Worm (Caenorhabditis elegans) whole organism, L4 larva: Measurements from ENCODE around the gene F35G12.7.
A peak's percentile ranks its signal among the peaks of the same experiment; 100 is the strongest.

Experiments used
- D1046.2 ChIP-seq: fragments of 200-800 bp; sonication (Bioruptor generic); IDR thresholded peaks from 2 replicates; pipeline ENCODE4 v1.3.6; 2022; ENCODE audit warnings: missing genetic modification characterization, missing compliant biosample characterization
- F44E2.7 ChIP-seq: fragments of 200-800 bp; sonication (Bioruptor generic); IDR thresholded peaks from 2 replicates; pipeline ENCODE4 v2.1.2; 2022; ENCODE audit warnings: missing genetic modification characterization, missing compliant biosample characterization
- R02D3.7 ChIP-seq: fragments of 150-350 bp; sonication (generic microtip); optimal IDR thresholded peaks from 3 replicates; lab custom pipeline; 2014; ENCODE audit warnings: missing biosample characterization, missing genetic modification characterization
- Y105C5A.15 ChIP-seq: fragments of 200-800 bp; sonication (Bioruptor generic); IDR thresholded peaks from 2 replicates; pipeline ENCODE4 v1.3.6; 2022; ENCODE audit warnings: missing genetic modification characterization, missing compliant biosample characterization
- Y48G9A.11 ChIP-seq: fragments of 200-800 bp; sonication (Bioruptor generic); IDR thresholded peaks from 2 replicates; pipeline ENCODE4 v1.3.6; 2022; ENCODE audit warnings: missing genetic modification reagents, missing genetic modification characterization, missing compliant biosample characterization
- Y75B8A.6 ChIP-seq: fragments of 200-800 bp; sonication (Bioruptor generic); IDR thresholded peaks from 2 replicates; pipeline ENCODE4 v1.3.6; 2022; ENCODE audit warnings: missing genetic modification reagents, missing genetic modification characterization, missing compliant biosample characterization
- aha-1 ChIP-seq: fragments of 150-350 bp; peaks from one replicate; lab custom pipeline; 2014; ENCODE audit warnings: missing biosample characterization, missing genetic modification characterization
- aly-2 ChIP-seq: sonication (generic microtip); optimal IDR thresholded peaks from 2 replicates; lab custom pipeline; 2018; ENCODE audit warnings: missing biosample characterization, missing genetic modification characterization
- arid-1 ChIP-seq: fragments of 200-800 bp; sonication (Bioruptor generic); conservative IDR thresholded peaks from 2 replicates; pipeline ENCODE4 v1.3.6; 2022; ENCODE audit warnings: missing genetic modification reagents, missing genetic modification characterization, missing compliant biosample characterization
- ces-1 ChIP-seq: fragments of 150-350 bp; sonication (generic microtip); optimal IDR thresholded peaks from 4 replicates; lab custom pipeline; 2014; ENCODE audit warnings: missing biosample characterization, missing genetic modification reagents, missing genetic modification characterization
- daf-12 ChIP-seq: fragments of 150-350 bp; optimal IDR thresholded peaks from 2 replicates; lab custom pipeline; 2014; ENCODE audit warnings: missing biosample characterization, missing genetic modification reagents, missing genetic modification characterization
- daf-16 ChIP-seq, 3 experiments: sonication (generic microtip); optimal IDR thresholded peaks; 2 replicates each; lab custom pipeline; 2016 to 2017; ENCODE audit warnings: missing genetic modification characterization in 3 of 3, missing genetic modification reagents in 3 of 3, mild to moderate bottlenecking in 2 of 3, missing compliant biosample characterization in 2 of 3, missing biosample characterization in 1 of 3, moderate library complexity in 1 of 3
- daf-19 ChIP-seq: fragments of 200-800 bp; sonication (Bioruptor generic); conservative IDR thresholded peaks from 2 replicates; pipeline ENCODE4 v1.3.6; 2022; ENCODE audit warnings: missing genetic modification characterization, missing compliant biosample characterization
- daf-8 ChIP-seq: fragments of 200-800 bp; sonication (Bioruptor generic); IDR thresholded peaks from 2 replicates; pipeline ENCODE4 v1.3.6; 2022; ENCODE audit warnings: missing genetic modification characterization, missing compliant biosample characterization
- dmd-6 ChIP-seq: fragments of 200-800 bp; sonication (Bioruptor generic); IDR thresholded peaks from 2 replicates; pipeline ENCODE4 v1.3.6; 2022; ENCODE audit warnings: missing genetic modification reagents, missing genetic modification characterization, missing compliant biosample characterization
- dmd-9 ChIP-seq: fragments of 200-800 bp; sonication (Bioruptor generic); IDR thresholded peaks from 2 replicates; pipeline ENCODE4 v1.3.6; 2022; ENCODE audit warnings: missing genetic modification reagents, missing genetic modification characterization, missing compliant biosample characterization
- duxl-1 ChIP-seq: sonication (generic microtip); optimal IDR thresholded peaks from 2 replicates; lab custom pipeline; 2016; ENCODE audit warnings: mild to moderate bottlenecking, missing genetic modification characterization, moderate library complexity, missing compliant biosample characterization; ENCODE audit not compliant: poor library complexity
- dve-1 ChIP-seq: sonication (generic microtip); optimal IDR thresholded peaks from 2 replicates; lab custom pipeline; 2017; ENCODE audit warnings: antibody characterized with exemption, mild to moderate bottlenecking, missing genetic modification characterization, missing compliant biosample characterization; ENCODE audit not compliant: insufficient read depth
- fos-1 ChIP-seq: fragments of 150-350 bp; optimal IDR thresholded peaks from 2 replicates; lab custom pipeline; 2014; ENCODE audit warnings: missing biosample characterization, missing genetic modification characterization
- hif-1 ChIP-seq, 2 experiments: sonication (generic microtip); optimal IDR thresholded peaks; 2 replicates each; lab custom pipeline; 2016 to 2017; ENCODE audit warnings: missing compliant biosample characterization in 2 of 2, missing genetic modification characterization in 2 of 2, missing genetic modification reagents in 2 of 2, missing genotype in 2 of 2, mild to moderate bottlenecking in 1 of 2
- hmg-1.1 ChIP-seq: fragments of 200-800 bp; sonication (Bioruptor generic); IDR thresholded peaks from 2 replicates; pipeline ENCODE4 v1.3.6; 2022; ENCODE audit warnings: missing genetic modification reagents, missing genetic modification characterization, missing compliant biosample characterization
- jun-1 ChIP-seq: fragments of 150-350 bp; optimal IDR thresholded peaks from 2 replicates; lab custom pipeline; 2014; ENCODE audit warnings: missing biosample characterization, missing genetic modification reagents, missing genetic modification characterization
- lim-7 ChIP-seq: fragments of 200-800 bp; sonication (Bioruptor generic); IDR thresholded peaks from 2 replicates; pipeline ENCODE4 v1.3.6; 2022; ENCODE audit warnings: missing genetic modification characterization, missing compliant biosample characterization
- lin-15B ChIP-seq: fragments of 150-350 bp; sonication (generic microtip); optimal IDR thresholded peaks from 3 replicates; lab custom pipeline; 2014; ENCODE audit warnings: missing biosample characterization, missing genetic modification characterization
- lin-29 ChIP-seq: fragments of 200-800 bp; sonication (Bioruptor generic); IDR thresholded peaks from 2 replicates; pipeline ENCODE4 v1.3.6; 2022; ENCODE audit warnings: missing genetic modification reagents, missing genetic modification characterization, missing compliant biosample characterization
- lin-38 ChIP-seq: fragments of 200-800 bp; sonication (Bioruptor generic); IDR thresholded peaks from 2 replicates; pipeline ENCODE4 v1.3.6; 2022; ENCODE audit warnings: missing genetic modification reagents, missing genetic modification characterization, missing compliant biosample characterization
- lir-3 ChIP-seq: sonication (generic microtip); optimal IDR thresholded peaks from 2 replicates; lab custom pipeline; 2016; ENCODE audit warnings: mild to moderate bottlenecking, missing genetic modification characterization, missing compliant biosample characterization
- lsy-2 ChIP-seq, 2 experiments: fragments of 150-350 bp in 1 of 2; sonication (generic microtip) in 1 of 2; optimal IDR thresholded peaks; 2 replicates each; lab custom pipeline; 2014 to 2017; ENCODE audit warnings: missing biosample characterization in 2 of 2, missing genetic modification characterization in 2 of 2
- mxl-2 ChIP-seq: fragments of 200-800 bp; sonication (Bioruptor generic); conservative IDR thresholded peaks from 2 replicates; pipeline ENCODE4 v1.3.6; 2022; ENCODE audit warnings: missing genetic modification reagents, missing genetic modification characterization, missing compliant biosample characterization
- nhr-10 ChIP-seq: fragments of 150-350 bp; optimal IDR thresholded peaks from 2 replicates; lab custom pipeline; 2014; ENCODE audit warnings: missing biosample characterization, missing genetic modification characterization
- nhr-102 ChIP-seq: sonication (generic microtip); optimal IDR thresholded peaks from 2 replicates; lab custom pipeline; 2016; ENCODE audit warnings: mild to moderate bottlenecking, missing genetic modification characterization, moderate library complexity, missing compliant biosample characterization
- nhr-11 ChIP-seq: fragments of 150-350 bp; optimal IDR thresholded peaks from 2 replicates; lab custom pipeline; 2014; ENCODE audit warnings: missing biosample characterization, missing genetic modification characterization
- nhr-111 ChIP-seq: fragments of 200-800 bp; sonication (Bioruptor generic); optimal IDR thresholded peaks from 2 replicates; lab custom pipeline; 2018; ENCODE audit warnings: mild to moderate bottlenecking, missing genetic modification characterization, missing compliant biosample characterization
- nhr-25 ChIP-seq: sonication (generic microtip); optimal IDR thresholded peaks from 2 replicates; lab custom pipeline; 2017; ENCODE audit warnings: missing genetic modification characterization, mild to moderate bottlenecking, missing compliant biosample characterization, antibody characterized with exemption, moderate library complexity, borderline replicate concordance; ENCODE audit not compliant: insufficient read depth
- nhr-28 ChIP-seq: fragments of 150-350 bp; optimal IDR thresholded peaks from 2 replicates; lab custom pipeline; 2014; ENCODE audit warnings: missing biosample characterization, missing genetic modification characterization
- nhr-41 ChIP-seq: fragments of 200-800 bp; sonication (Bioruptor generic); IDR thresholded peaks from 2 replicates; pipeline ENCODE4 v1.3.6; 2022; ENCODE audit warnings: missing genetic modification reagents, missing genetic modification characterization, missing compliant biosample characterization
- nhr-42 ChIP-seq: fragments of 200-800 bp; sonication (Bioruptor generic); IDR thresholded peaks from 2 replicates; pipeline ENCODE4 v1.3.6; 2022; ENCODE audit warnings: missing genetic modification characterization, missing compliant biosample characterization
- nhr-48 ChIP-seq: sonication (generic microtip); optimal IDR thresholded peaks from 2 replicates; lab custom pipeline; 2016; ENCODE audit warnings: mild to moderate bottlenecking, missing genetic modification characterization, missing compliant biosample characterization
- pha-4 ChIP-seq, 2 experiments: fragments of 150-350 bp in 1 of 2; fragments of 200-800 bp in 1 of 2; sonication (Bioruptor generic) in 1 of 2; IDR thresholded peaks in 1 of 2; optimal IDR thresholded peaks in 1 of 2; 2 replicates each; pipeline versions ENCODE4 v1.3.6 to Lab custom; 2014 to 2022; ENCODE audit warnings: missing genetic modification characterization in 2 of 2, missing genetic modification reagents in 2 of 2, missing biosample characterization in 1 of 2, missing compliant biosample characterization in 1 of 2
- php-3 ChIP-seq: fragments of 200-800 bp; sonication (Bioruptor generic); IDR thresholded peaks from 2 replicates; pipeline ENCODE4 v1.3.6; 2022; ENCODE audit warnings: missing genetic modification reagents, missing genetic modification characterization, missing compliant biosample characterization
- pqm-1 ChIP-seq: sonication (generic microtip); optimal IDR thresholded peaks from 2 replicates; lab custom pipeline; 2017; ENCODE audit warnings: missing biosample characterization, missing genetic modification characterization
- rbr-2 ChIP-seq: sonication (generic microtip); optimal IDR thresholded peaks from 2 replicates; lab custom pipeline; 2016; ENCODE audit warnings: missing genotype, missing genetic modification characterization, missing compliant biosample characterization
- zfp-2 ChIP-seq: sonication (generic microtip); optimal IDR thresholded peaks from 2 replicates; lab custom pipeline; 2016; ENCODE audit warnings: mild to moderate bottlenecking, missing genetic modification characterization, missing compliant biosample characterization
- ztf-11 ChIP-seq: fragments of 150-350 bp; optimal IDR thresholded peaks from 2 replicates; lab custom pipeline; 2014; ENCODE audit warnings: missing biosample characterization, missing genetic modification characterization
- ztf-7 ChIP-seq: fragments of 150-350 bp; optimal IDR thresholded peaks from 2 replicates; lab custom pipeline; 2014; ENCODE audit warnings: missing biosample characterization, missing genetic modification characterization

The F35G12.7 gene

DNA sequence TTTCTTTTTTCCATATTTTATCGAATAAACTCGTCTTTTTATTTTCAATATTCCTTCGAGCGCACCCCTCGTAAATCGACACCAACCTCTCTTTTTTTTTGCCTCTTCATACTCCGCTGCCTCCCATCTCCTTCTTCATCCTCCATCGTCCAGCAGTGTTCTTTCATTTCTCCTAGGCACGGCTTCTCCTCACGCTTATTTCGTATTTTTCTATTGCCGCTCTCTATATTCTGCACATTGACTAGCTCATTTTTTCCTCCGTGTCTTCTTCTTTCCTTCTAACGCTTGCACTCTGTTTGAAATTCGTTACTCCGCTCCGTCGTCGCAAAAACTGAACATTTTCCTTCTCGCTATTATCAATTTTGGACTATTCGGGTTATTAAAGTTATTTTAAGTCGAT, 31.8 kb downstream of the F35G12.7 start:
- peak; percentile 31; the same call in 1 of the 2 replicates for TF ChIP-seq hmg-1.1 (GFP tag; lab: Robert Waterston, UW)
- peak in 1 of 2 experiments; percentile 14 for TF ChIP-seq lsy-2 (tag; optimal IDR thresholded peaks at IDR 0.05; lab: Kevin White, UChicago)
- no peak for TF ChIP-seq lin-38 (GFP tag; lab: Robert Waterston, UW)
- peak; percentile 15 for TF ChIP-seq rbr-2 (tag; lab: Kevin White, UChicago)

DNA sequence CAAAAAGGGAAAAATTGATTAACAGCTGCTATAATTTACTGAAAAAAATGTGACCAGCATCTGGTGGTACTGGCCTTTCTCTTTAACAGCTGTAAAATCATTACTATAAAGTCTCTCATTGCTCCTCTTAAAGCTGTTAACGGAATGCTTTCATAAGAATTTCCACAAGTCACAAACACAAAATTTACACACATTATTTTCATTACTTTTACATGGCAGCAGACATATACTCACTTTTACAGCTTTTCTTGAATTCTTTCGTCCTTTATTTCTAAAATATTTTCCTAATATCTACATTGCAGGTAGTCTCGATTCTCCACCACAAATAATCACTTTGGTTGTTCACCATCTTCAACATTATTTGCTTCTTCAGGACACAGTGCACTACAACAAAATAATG, 33.8 kb downstream of the F35G12.7 start, which contains the start of gene imph-1:
imph-1 (plus strand) TSS at position 301 of the 400 bp plus-strand sequence.
- TF ChIP-seq lin-29 (GFP tag; lab: Robert Waterston, UW) (no peak), nhr-42 (GFP tag; lab: Robert Waterston, UW) (no peak), dmd-9 (GFP tag; lab: Robert Waterston, UW) (no peak), nhr-102 (tag; lab: Kevin White, UChicago) (no peak), duxl-1 (no peak), lir-3 (tag; lab: Kevin White, UChicago) (no peak), F44E2.7 (no peak), aly-2 (tag; lab: Kevin White, UChicago) (no peak), arid-1 (no peak), daf-16 (GFP tag; optimal IDR thresholded peaks at IDR 0.05; lab: Kevin White, UChicago) (no peak), daf-16 (tag; optimal IDR thresholded peaks at IDR 0.05; lab: Kevin White, UChicago) (no peak), zfp-2 (tag; lab: Kevin White, UChicago) (no peak), dmd-6 (no peak), R02D3.7 (tag; lab: Kevin White, UChicago) (no peak), hif-1 (tag; optimal IDR thresholded peaks at IDR 0.05; lab: Kevin White, UChicago) (no peak), daf-12 (tag; lab: Kevin White, UChicago) (no peak), ztf-7 (tag; lab: Kevin White, UChicago) (no peak), fos-1 (no peak), aha-1 (tag; lab: Kevin White, UChicago) (no peak)
- TF ChIP-seq, all 104 proteins: peak for 0

DNA sequence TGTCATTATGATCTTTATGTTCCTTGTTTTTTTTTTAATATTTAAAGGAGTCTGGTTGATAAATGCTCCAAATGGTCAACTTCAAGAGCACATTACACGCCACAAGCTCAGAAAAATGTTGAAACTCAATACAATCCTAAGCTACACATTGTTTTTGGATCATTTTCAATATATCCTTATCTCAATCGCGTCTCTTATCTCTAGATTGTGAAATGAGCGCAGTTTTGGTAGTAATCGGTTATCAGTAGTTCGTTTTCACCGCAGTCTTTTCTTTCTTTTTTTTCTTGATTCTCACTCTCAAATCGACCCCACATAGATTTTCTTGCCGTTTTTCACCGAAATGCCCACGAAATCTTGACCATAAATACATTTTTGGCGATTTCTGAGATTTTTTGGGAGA, 34.3 kb downstream of the F35G12.7 start:
- TF ChIP-seq dve-1 (tag; lab: Kevin White, UChicago), result peak; percentile 6
- TF ChIP-seq lin-29 (GFP tag; lab: Robert Waterston, UW), result no peak
- no peak for TF ChIP-seq nhr-25 (tag; lab: Kevin White, UChicago)
- peak; percentile 33 for TF ChIP-seq aha-1 (tag; lab: Kevin White, UChicago)
- no peak for TF ChIP-seq ztf-11
- no peak for TF ChIP-seq nhr-11 (tag; lab: Kevin White, UChicago)
- TF ChIP-seq jun-1, result no peak
- TF ChIP-seq D1046.2 (GFP tag; lab: Robert Waterston, UW), result no peak
- TF ChIP-seq daf-12 (tag; lab: Kevin White, UChicago), result no peak
- no peak for TF ChIP-seq php-3 (GFP tag; lab: Robert Waterston, UW)
- peak; percentile 4 for TF ChIP-seq nhr-28 (tag; lab: Kevin White, UChicago)
- no peak for TF ChIP-seq aly-2 (tag; lab: Kevin White, UChicago)
- no peak for TF ChIP-seq ces-1 (GFP tag; lab: Kevin White, UChicago)
- no peak for TF ChIP-seq Y105C5A.15 (GFP tag; lab: Robert Waterston, UW)
- TF ChIP-seq lim-7 (GFP tag; lab: Robert Waterston, UW), result no peak
- TF ChIP-seq lin-15B (tag; lab: Kevin White, UChicago), result no peak
- TF ChIP-seq R02D3.7 (tag; lab: Kevin White, UChicago), result no peak
- TF ChIP-seq Y75B8A.6, result no peak
- no peak for TF ChIP-seq duxl-1
- TF ChIP-seq nhr-41, result no peak
- TF ChIP-seq nhr-10 (tag; lab: Kevin White, UChicago), result no peak
- no peak for TF ChIP-seq mxl-2 (GFP tag; lab: Robert Waterston, UW)
- TF ChIP-seq Y48G9A.11 (GFP tag; lab: Robert Waterston, UW), result no peak
- TF ChIP-seq daf-19 (GFP tag; lab: Robert Waterston, UW), result no peak
- TF ChIP-seq nhr-48 (tag; lab: Kevin White, UChicago), result no peak
- no peak for TF ChIP-seq hmg-1.1 (GFP tag; lab: Robert Waterston, UW)
- TF ChIP-seq pqm-1 (tag; lab: Kevin White, UChicago), result peak; percentile 38
- no peak for TF ChIP-seq daf-8 (GFP tag; lab: Robert Waterston, UW)
- no peak for TF ChIP-seq nhr-111 (GFP tag; lab: Kevin White, UChicago)
- no peak for TF ChIP-seq pha-4 (GFP tag; IDR thresholded peaks at IDR 0.05; lab: Robert Waterston, UW)
- TF ChIP-seq pha-4 (tag; optimal IDR thresholded peaks at IDR 0.05; lab: Kevin White, UChicago), result no peak
- no peak for TF ChIP-seq F44E2.7
